Fruit fly (Drosophila melanogaster) whole organism, embryonic: ENCODE data around the gene Kaz-m1.
A peak's percentile ranks its signal among the peaks of the same experiment; 100 is the strongest.

Experiments
- CG11093 ChIP-seq: fragments of 200-800 bp; sonication (Bioruptor generic); IDR thresholded peaks from 3 replicates; pipeline ENCODE4 v1.3.6; 2022; ENCODE audit warnings: missing biosample characterization, missing genetic modification characterization
- CG13296 ChIP-seq: fragments of 200-800 bp; sonication (Bioruptor generic); optimal IDR thresholded peaks from 3 replicates; lab custom pipeline; 2018; ENCODE audit warnings: missing biosample characterization, mild to moderate bottlenecking, missing genetic modification characterization
- CG13775 ChIP-seq: fragments of 200-800 bp; sonication (Bioruptor generic); optimal IDR thresholded peaks from 3 replicates; lab custom pipeline; 2017; ENCODE audit warnings: missing biosample characterization, mild to moderate bottlenecking, missing genetic modification characterization
- CG14014 ChIP-seq: fragments of 200-800 bp; sonication (Bioruptor generic); IDR thresholded peaks from 2 replicates; pipeline ENCODE4 v1.3.6; 2022; ENCODE audit warnings: missing biosample characterization, missing genetic modification characterization
- CG14050 ChIP-seq: fragments of 200-800 bp; sonication (Bioruptor generic); IDR thresholded peaks from 3 replicates; pipeline ENCODE4 v1.3.6; 2022; ENCODE audit warnings: missing biosample characterization, missing genetic modification characterization
- CG15696 ChIP-seq: fragments of 200-800 bp; sonication (Bioruptor generic); optimal IDR thresholded peaks from 2 replicates; lab custom pipeline; 2019; ENCODE audit warnings: missing biosample characterization, mild to moderate bottlenecking, missing genetic modification characterization, moderate library complexity
- CG1832 ChIP-seq: fragments of 200-800 bp; sonication (Bioruptor generic); optimal IDR thresholded peaks from 2 replicates; lab custom pipeline; 2017; ENCODE audit warnings: missing biosample characterization, mild to moderate bottlenecking, missing genetic modification characterization, inconsistent platforms
- CG30403 ChIP-seq: fragments of 200-800 bp; sonication (Bioruptor generic); optimal IDR thresholded peaks from 3 replicates; lab custom pipeline; 2016; ENCODE audit warnings: missing biosample characterization, missing genetic modification characterization
- CG31388 ChIP-seq: fragments of 200-800 bp; sonication (Bioruptor generic); optimal IDR thresholded peaks from 2 replicates; lab custom pipeline; 2016; ENCODE audit warnings: missing biosample characterization, missing genetic modification characterization
- CG31441 ChIP-seq: fragments of 200-800 bp; sonication (Bioruptor generic); IDR thresholded peaks from 2 replicates; pipeline ENCODE4 v1.3.6; 2022; ENCODE audit warnings: missing biosample characterization, missing genetic modification characterization
- CG33213 ChIP-seq: fragments of 200-800 bp; sonication (Bioruptor generic); optimal IDR thresholded peaks from 3 replicates; lab custom pipeline; 2016; ENCODE audit warnings: missing biosample characterization, missing genetic modification characterization
- CG34224 ChIP-seq: fragments of 200-800 bp; sonication (Bioruptor generic); IDR thresholded peaks from 3 replicates; pipeline ENCODE4 v1.3.6; 2022; ENCODE audit warnings: missing biosample characterization, missing genetic modification characterization; ENCODE audit not compliant: partially characterized antibody
- CG8388 ChIP-seq: fragments of 200-800 bp; sonication (Bioruptor generic); optimal IDR thresholded peaks from 2 replicates; lab custom pipeline; 2019; ENCODE audit warnings: missing biosample characterization, mild to moderate bottlenecking, missing genetic modification characterization, moderate library complexity
- CG9609 ChIP-seq: fragments of 200-800 bp; sonication (Bioruptor generic); optimal IDR thresholded peaks from 3 replicates; lab custom pipeline; 2016; ENCODE audit warnings: missing biosample characterization, missing genetic modification characterization
- CHES-1-like ChIP-seq: fragments of 200-800 bp; sonication (Bioruptor generic); optimal IDR thresholded peaks from 2 replicates; lab custom pipeline; 2016; ENCODE audit warnings: missing biosample characterization, missing genetic modification characterization
- D19A ChIP-seq: fragments of 200-800 bp; optimal IDR thresholded peaks from 3 replicates; lab custom pipeline; 2019; ENCODE audit warnings: missing biosample characterization, mild to moderate bottlenecking, missing genetic modification characterization, moderate library complexity
- Deaf1 ChIP-seq: fragments of 200-800 bp; optimal IDR thresholded peaks from 3 replicates; lab custom pipeline; 2019; ENCODE audit warnings: missing biosample characterization, mild to moderate bottlenecking, missing genetic modification characterization, moderate library complexity
- E2f1 ChIP-seq: fragments of 200-800 bp; sonication (Bioruptor generic); IDR thresholded peaks from 2 replicates; pipeline ENCODE4 v1.3.6; 2022; ENCODE audit warnings: missing biosample characterization, missing genetic modification characterization
- E2f2 ChIP-seq: fragments of 200-800 bp; sonication (Bioruptor generic); IDR thresholded peaks from 2 replicates; pipeline ENCODE4 v1.3.6; 2022; ENCODE audit warnings: missing biosample characterization, missing genetic modification characterization
- Elba2 ChIP-seq: fragments of 200-800 bp; sonication (Bioruptor generic); optimal IDR thresholded peaks from 3 replicates; lab custom pipeline; 2016; ENCODE audit warnings: missing biosample characterization, missing genetic modification characterization
- HLHmδ ChIP-seq: fragments of 200-800 bp; sonication (Bioruptor generic); optimal IDR thresholded peaks from 2 replicates; lab custom pipeline; 2018; ENCODE audit warnings: missing biosample characterization, mild to moderate bottlenecking, missing genetic modification characterization, moderate library complexity
- Hand ChIP-seq: fragments of 200-800 bp; sonication (Bioruptor generic); optimal IDR thresholded peaks from 2 replicates; lab custom pipeline; 2017; ENCODE audit warnings: mild to moderate bottlenecking, missing biosample characterization, missing genetic modification reagents, missing genetic modification characterization
- Hsf ChIP-seq: fragments of 200-800 bp; sonication (Bioruptor generic); optimal IDR thresholded peaks from 3 replicates; lab custom pipeline; 2016; ENCODE audit warnings: missing biosample characterization, missing genetic modification characterization
- Myb ChIP-seq: fragments of 200-800 bp; sonication (Bioruptor generic); optimal IDR thresholded peaks from 2 replicates; lab custom pipeline; 2016; ENCODE audit warnings: missing biosample characterization, missing genetic modification characterization
- Opbp ChIP-seq: fragments of 200-800 bp; sonication (Bioruptor generic); IDR thresholded peaks from 3 replicates; pipeline ENCODE4 v1.3.6; 2022; ENCODE audit warnings: missing biosample characterization, missing genetic modification characterization; ENCODE audit not compliant: partially characterized antibody
- Optix ChIP-seq: fragments of 200-800 bp; sonication (Bioruptor generic); IDR thresholded peaks from 3 replicates; pipeline ENCODE4 v1.3.6; 2022; ENCODE audit warnings: missing biosample characterization, missing genetic modification characterization
- PHDP ChIP-seq: fragments of 200-800 bp; sonication (Bioruptor generic); optimal IDR thresholded peaks from 3 replicates; lab custom pipeline; 2018; ENCODE audit warnings: missing biosample characterization, mild to moderate bottlenecking, missing genetic modification characterization, moderate library complexity
- Scr ChIP-seq: fragments of 200-800 bp; sonication (Bioruptor generic); IDR thresholded peaks from 2 replicates; pipeline ENCODE4 v1.3.6; 2022; ENCODE audit warnings: missing biosample characterization, missing genetic modification characterization; ENCODE audit not compliant: partially characterized antibody
- ato ChIP-seq: fragments of 200-800 bp; sonication (Bioruptor generic); IDR thresholded peaks from 2 replicates; pipeline ENCODE4 v1.3.6; 2022; ENCODE audit warnings: missing biosample characterization, missing genetic modification characterization; ENCODE audit not compliant: partially characterized antibody
- cad ChIP-seq: fragments of >200 bp; optimal IDR thresholded peaks from 2 replicates; lab custom pipeline; 2017; ENCODE audit warnings: missing biosample characterization, missing genetic modification characterization
- cg ChIP-seq: fragments of 200-800 bp; sonication (Bioruptor generic); optimal IDR thresholded peaks from 3 replicates; lab custom pipeline; 2019; ENCODE audit warnings: missing biosample characterization, mild to moderate bottlenecking, missing genetic modification characterization, moderate library complexity
- dati ChIP-seq: fragments of 200-800 bp; sonication (Bioruptor generic); IDR thresholded peaks from 2 replicates; pipeline ENCODE4 v1.3.6; 2022; ENCODE audit warnings: missing biosample characterization, missing genetic modification characterization
- en ChIP-seq: fragments of 200-800 bp; sonication (Bioruptor generic); optimal IDR thresholded peaks from 2 replicates; lab custom pipeline; 2016; ENCODE audit warnings: missing biosample characterization, missing genetic modification characterization
- gsb-n ChIP-seq: fragments of 200-800 bp; sonication (Bioruptor generic); optimal IDR thresholded peaks from 3 replicates; lab custom pipeline; 2018; ENCODE audit warnings: missing biosample characterization, mild to moderate bottlenecking, missing genetic modification characterization
- hbn ChIP-seq: fragments of 200-800 bp; sonication (Bioruptor generic); IDR thresholded peaks from 2 replicates; pipeline ENCODE4 v1.3.6; 2022; ENCODE audit warnings: missing biosample characterization, missing genetic modification characterization; ENCODE audit not compliant: partially characterized antibody
- insv ChIP-seq, 2 experiments: fragments of 200-800 bp; sonication (Bioruptor generic); optimal IDR thresholded peaks; 3 replicates each; lab custom pipeline; 2016 to 2018; ENCODE audit warnings: missing biosample characterization in 2 of 2, missing genetic modification characterization in 2 of 2
- kni ChIP-seq: fragments of 200-800 bp; sonication (Bioruptor generic); optimal IDR thresholded peaks from 3 replicates; lab custom pipeline; 2017; ENCODE audit warnings: mild to moderate bottlenecking, missing biosample characterization, missing genetic modification reagents, missing genetic modification characterization
- knrl ChIP-seq: fragments of 200-800 bp; sonication (Bioruptor generic); IDR thresholded peaks from 3 replicates; pipeline ENCODE4 v1.3.6; 2022; ENCODE audit warnings: missing biosample characterization, missing genetic modification characterization; ENCODE audit not compliant: partially characterized antibody
- mld ChIP-seq: fragments of 200-800 bp; sonication (Bioruptor generic); IDR thresholded peaks from 3 replicates; pipeline ENCODE4 v1.3.6; 2022; ENCODE audit warnings: missing biosample characterization, missing genetic modification characterization; ENCODE audit not compliant: partially characterized antibody
- org-1 ChIP-seq: fragments of 200-800 bp; sonication (Bioruptor generic); optimal IDR thresholded peaks from 2 replicates; lab custom pipeline; 2017; ENCODE audit warnings: missing biosample characterization, missing genetic modification characterization
- pfk ChIP-seq: fragments of 200-800 bp; sonication (Bioruptor generic); optimal IDR thresholded peaks from 2 replicates; lab custom pipeline; 2018; ENCODE audit warnings: missing biosample characterization, mild to moderate bottlenecking, missing genetic modification characterization, moderate library complexity
- phol ChIP-seq: fragments of 200-800 bp; sonication (Bioruptor generic); optimal IDR thresholded peaks from 3 replicates; lab custom pipeline; 2018; ENCODE audit warnings: missing biosample characterization, mild to moderate bottlenecking, missing genetic modification characterization, moderate library complexity
- ranshi ChIP-seq: fragments of 200-800 bp; sonication (Bioruptor generic); IDR thresholded peaks from 2 replicates; pipeline ENCODE4 v1.3.6; 2022; ENCODE audit warnings: missing biosample characterization, missing genetic modification characterization
- sd ChIP-seq: fragments of 200-800 bp; sonication (Bioruptor generic); optimal IDR thresholded peaks from 3 replicates; lab custom pipeline; 2018; ENCODE audit warnings: missing biosample characterization, mild to moderate bottlenecking, missing genetic modification characterization, moderate library complexity
- sens ChIP-seq: fragments of 200-800 bp; sonication (Bioruptor generic); peaks from one replicate; lab custom pipeline; 2016; ENCODE audit warnings: missing biosample characterization, missing genetic modification characterization
- shn ChIP-seq: fragments of 200-800 bp; sonication (Bioruptor generic); optimal IDR thresholded peaks from 3 replicates; lab custom pipeline; 2016; ENCODE audit warnings: missing biosample characterization, missing genetic modification characterization
- tgo ChIP-seq: fragments of 200-800 bp; sonication (Bioruptor generic); IDR thresholded peaks from 3 replicates; pipeline ENCODE4 v1.3.6; 2022; ENCODE audit warnings: missing biosample characterization, missing genetic modification characterization
- trem ChIP-seq: fragments of 200-800 bp; optimal IDR thresholded peaks from 3 replicates; lab custom pipeline; 2019; ENCODE audit warnings: missing biosample characterization, mild to moderate bottlenecking, missing genetic modification characterization, moderate library complexity
- tx ChIP-seq: fragments of 200-800 bp; sonication (Bioruptor generic); optimal IDR thresholded peaks from 2 replicates; lab custom pipeline; 2016; ENCODE audit warnings: missing biosample characterization, missing genetic modification characterization

Kaz-m1 gene

DNA sequence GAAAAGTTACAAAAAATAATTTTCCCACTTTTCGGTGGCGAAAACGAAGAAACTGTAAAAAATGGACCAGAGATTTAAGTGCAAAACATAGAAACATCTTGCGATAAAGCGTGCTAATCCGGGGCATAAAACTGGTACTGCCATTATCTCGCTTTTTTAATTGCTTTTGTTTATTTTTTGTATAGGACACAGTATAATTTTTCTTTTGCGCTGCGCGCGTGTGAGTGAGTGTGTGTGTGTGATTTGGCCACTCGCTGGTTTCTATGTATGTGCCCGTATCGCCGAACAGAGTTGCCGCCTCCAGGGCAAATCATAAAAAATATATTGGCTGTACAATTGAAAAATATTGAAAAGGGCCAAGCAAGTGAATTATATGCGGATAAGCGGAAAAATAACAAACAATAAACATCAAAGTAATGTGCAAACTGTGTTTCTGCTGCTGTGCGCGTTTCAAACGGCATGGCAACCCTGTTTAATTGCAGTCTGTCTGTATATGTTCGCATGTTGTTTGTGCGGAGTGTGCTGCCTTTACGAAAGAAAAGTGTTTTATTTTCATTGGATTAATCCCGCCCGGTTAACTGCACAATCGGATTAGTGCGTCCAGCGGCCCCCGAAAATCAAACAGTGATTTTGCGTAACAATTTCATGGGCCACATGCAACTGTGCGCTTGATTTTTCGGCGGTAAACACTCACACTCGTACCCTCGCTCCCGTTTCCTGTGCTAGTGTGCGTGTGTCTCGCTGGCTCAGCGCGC lies 27.8 kb downstream of the Kaz-m1 start (continued):
- TF ChIP-seq CG31441, result peak; percentile 92
- TF ChIP-seq CG34224 (GFP tag; lab: Robert Waterston, UW), result no peak; the same call in 2 of the 3 replicates
- TF ChIP-seq sens, result peak; percentile 100
- TF ChIP-seq CG13296 (GFP tag; lab: Kevin White, UChicago), result peak; percentile 85
- TF ChIP-seq insv (GFP tag; optimal IDR thresholded peaks at IDR 0.05; lab: Kevin White, UChicago), result peak; percentile 59 to 64
- TF ChIP-seq Elba2 (GFP tag; lab: Kevin White, UChicago), result peak; percentile 77
- TF ChIP-seq org-1, result peak; percentile 96
- peak; percentile 97 for TF ChIP-seq CG30403
- peak; percentile 91 for TF ChIP-seq cg (GFP tag; lab: Kevin White, UChicago)
- peak; percentile 96 for TF ChIP-seq PHDP
- peak; percentile 93 for TF ChIP-seq en (GFP tag; lab: Kevin White, UChicago)
- no peak for TF ChIP-seq hbn (GFP tag; lab: Robert Waterston, UW)
- TF ChIP-seq Myb (GFP tag; lab: Kevin White, UChicago), result peak; percentile 86
- peak; percentile 96 for TF ChIP-seq E2f1 (GFP tag; lab: Robert Waterston, UW)
- peak; percentile 76 for TF ChIP-seq sd (tag; lab: Kevin White, UChicago)
- TF ChIP-seq E2f2 (GFP tag; lab: Robert Waterston, UW), result peak; percentile 78
- peak; percentile 97 for TF ChIP-seq CG9609 (GFP tag; lab: Kevin White, UChicago)
- TF ChIP-seq CG11093 (GFP tag; lab: Robert Waterston, UW), result peak; percentile 94
- peak; percentile 97 for TF ChIP-seq CG13775 (GFP tag; lab: Kevin White, UChicago)
- peak; percentile 97 for TF ChIP-seq CG14014 (GFP tag; lab: Robert Waterston, UW)
- TF ChIP-seq ato (GFP tag; lab: Robert Waterston, UW), result no peak
- peak; percentile 98 for TF ChIP-seq CHES-1-like (GFP tag; lab: Kevin White, UChicago)
- TF ChIP-seq gsb-n (tag; lab: Kevin White, UChicago), result peak; percentile 93
- peak; percentile 97 for TF ChIP-seq Hsf
- TF ChIP-seq CG15696, result peak; percentile 76
- peak; percentile 86 for TF ChIP-seq Hand (GFP tag; lab: Kevin White, UChicago)
- peak; percentile 86 for TF ChIP-seq D19A (tag; lab: Kevin White, UChicago)
- peak; percentile 96 for TF ChIP-seq ranshi (GFP tag; lab: Robert Waterston, UW)
- TF ChIP-seq CG8388, result peak; percentile 95
- TF ChIP-seq trem (tag; lab: Kevin White, UChicago), result peak; percentile 87
- TF ChIP-seq Opbp, result no peak
- no peak for TF ChIP-seq Scr
- peak; percentile 70 for TF ChIP-seq Deaf1 (tag; lab: Kevin White, UChicago)
- peak; percentile 89 for TF ChIP-seq kni (GFP tag; lab: Kevin White, UChicago)
- peak; percentile 97 for TF ChIP-seq tgo (GFP tag; lab: Robert Waterston, UW)
- peak; percentile 97 for TF ChIP-seq tx (GFP tag; lab: Kevin White, UChicago)
- peak; percentile 9 for TF ChIP-seq pfk (GFP tag; lab: Kevin White, UChicago)
- TF ChIP-seq mld (GFP tag; lab: Robert Waterston, UW), result no peak
- TF ChIP-seq CG1832 (GFP tag; lab: Kevin White, UChicago), result no peak
- no peak for TF ChIP-seq knrl (GFP tag; lab: Robert Waterston, UW)
- peak; percentile 93 for TF ChIP-seq dati (GFP tag; lab: Robert Waterston, UW)
- TF ChIP-seq cad, result peak; percentile 40
- peak; percentile 97 for TF ChIP-seq shn (GFP tag; lab: Kevin White, UChicago)
- TF ChIP-seq phol, result peak; percentile 95
- peak; percentile 95 for TF ChIP-seq CG14050 (GFP tag; lab: Robert Waterston, UW)
- peak; percentile 97 for TF ChIP-seq CG33213 (GFP tag; lab: Kevin White, UChicago)
- TF ChIP-seq Optix (GFP tag; lab: Robert Waterston, UW), result peak; percentile 97
- TF ChIP-seq HLHmδ (GFP tag; lab: Kevin White, UChicago), result no peak
- TF ChIP-seq CG31388 (GFP tag; lab: Kevin White, UChicago), result peak; percentile 89
